Fruit fly (Drosophila melanogaster) whole organism, wandering third instar larva: ENCODE results near the gene Rpn3.

Experiments used
- CG9705 ChIP-seq: fragments of 200-800 bp; sonication (Bioruptor generic); optimal IDR thresholded peaks from 2 replicates; lab custom pipeline; 2018; ENCODE audit warnings: missing biosample characterization, mild to moderate bottlenecking, missing genetic modification characterization
- CrebA ChIP-seq: fragments of 200-800 bp; sonication (Bioruptor generic); optimal IDR thresholded peaks from 2 replicates; lab custom pipeline; 2016; ENCODE audit warnings: missing biosample characterization, mild to moderate bottlenecking, missing genetic modification characterization, borderline replicate concordance
- Dif ChIP-seq: fragments of 200-275, 200-300 bp; sonication (Bioruptor generic); optimal IDR thresholded peaks from 2 replicates; lab custom pipeline; 2018; ENCODE audit warnings: missing biosample characterization, missing genetic modification characterization; ENCODE audit not compliant: partially characterized antibody
- GATAd ChIP-seq: sonication (Bioruptor generic); optimal IDR thresholded peaks from 2 replicates; lab custom pipeline; 2016; ENCODE audit warnings: missing biosample characterization, missing genetic modification characterization
- HLH106 ChIP-seq: fragments of 200-800 bp; optimal IDR thresholded peaks from 3 replicates; lab custom pipeline; 2019; ENCODE audit warnings: missing biosample characterization, mild to moderate bottlenecking, missing genetic modification characterization, moderate library complexity
- Hnf4 ChIP-seq: fragments of 200-800 bp; sonication (Bioruptor generic); optimal IDR thresholded peaks from 2 replicates; lab custom pipeline; 2016; ENCODE audit warnings: missing biosample characterization, mild to moderate bottlenecking, missing genetic modification characterization
- Hr78 ChIP-seq: fragments of >200 bp; optimal IDR thresholded peaks from 2 replicates; lab custom pipeline; 2017; ENCODE audit warnings: missing biosample characterization, missing genetic modification characterization
- Hr83 ChIP-seq: fragments of 200-300 bp; sonication (Bioruptor generic); optimal IDR thresholded peaks from 2 replicates; lab custom pipeline; 2016; ENCODE audit warnings: missing biosample characterization, mild to moderate bottlenecking, missing genetic modification characterization, moderate library complexity; ENCODE audit not compliant: poor library complexity, severe bottlenecking
- Myc ChIP-seq: fragments of >200 bp; optimal IDR thresholded peaks from 2 replicates; lab custom pipeline; 2017
- N ChIP-seq: fragments of >200 bp; optimal IDR thresholded peaks from 2 replicates; lab custom pipeline; 2018; ENCODE audit warnings: missing biosample characterization, missing external identifiers, missing genetic modification characterization
- OdsH ChIP-seq: fragments of 200-800 bp; sonication (Bioruptor generic); optimal IDR thresholded peaks from 2 replicates; lab custom pipeline; 2016; ENCODE audit warnings: missing biosample characterization, mild to moderate bottlenecking, missing genetic modification characterization
- Rel ChIP-seq, 2 experiments: fragments of 200-800 bp; sonication (Bioruptor generic) in 1 of 2; optimal IDR thresholded peaks; 2 replicates in 1 of 2; 3 replicates in 1 of 2; lab custom pipeline; 2016 to 2019; ENCODE audit warnings: mild to moderate bottlenecking in 2 of 2, missing biosample characterization in 2 of 2, missing genetic modification characterization in 2 of 2, moderate library complexity in 1 of 2
- Vsx2 ChIP-seq: fragments of 200-300, 225-300 bp; sonication (Bioruptor generic); optimal IDR thresholded peaks from 2 replicates; lab custom pipeline; 2018; ENCODE audit warnings: missing biosample characterization, missing genetic modification characterization; ENCODE audit not compliant: partially characterized antibody
- br ChIP-seq: fragments of 200-800 bp; sonication (Bioruptor generic); optimal IDR thresholded peaks from 2 replicates; lab custom pipeline; 2016; ENCODE audit warnings: missing biosample characterization, missing genetic modification characterization
- brk ChIP-seq: fragments of 200-800 bp; sonication (Bioruptor generic); optimal IDR thresholded peaks from 2 replicates; lab custom pipeline; 2016; ENCODE audit warnings: missing biosample characterization, mild to moderate bottlenecking, missing genetic modification characterization
- dsf ChIP-seq: sonication (Bioruptor generic); optimal IDR thresholded peaks from 2 replicates; lab custom pipeline; 2016; ENCODE audit warnings: missing biosample characterization, missing genetic modification characterization, borderline replicate concordance
- ey ChIP-seq: fragments of 200-800 bp; sonication (Bioruptor generic); optimal IDR thresholded peaks from 2 replicates; lab custom pipeline; 2016; ENCODE audit warnings: missing biosample characterization, missing genetic modification characterization
- foxo ChIP-seq, 2 experiments: fragments of 200-800 bp; sonication (Bioruptor generic); optimal IDR thresholded peaks; 2 replicates in 1 of 2; 3 replicates in 1 of 2; lab custom pipeline; 2016 to 2017; ENCODE audit warnings: missing biosample characterization in 2 of 2, missing genetic modification characterization in 2 of 2
- h ChIP-seq: fragments of 200-800 bp; sonication (Bioruptor generic); optimal IDR thresholded peaks from 3 replicates; lab custom pipeline; 2016; ENCODE audit warnings: missing biosample characterization, mild to moderate bottlenecking, missing genetic modification characterization
- jim ChIP-seq: fragments of 175-275, 200-325 bp; sonication (Bioruptor generic); optimal IDR thresholded peaks from 2 replicates; lab custom pipeline; 2016; ENCODE audit warnings: missing biosample characterization, mild to moderate bottlenecking, missing genetic modification characterization
- lola ChIP-seq: fragments of >200 bp; optimal IDR thresholded peaks from 2 replicates; lab custom pipeline; 2017; ENCODE audit warnings: missing biosample characterization, missing genetic modification characterization
- pan ChIP-seq: fragments of >200 bp; optimal IDR thresholded peaks from 2 replicates; lab custom pipeline; 2017
- psq ChIP-seq: fragments of 200-800 bp; sonication (Bioruptor generic); optimal IDR thresholded peaks from 3 replicates; lab custom pipeline; 2017; ENCODE audit warnings: missing biosample characterization, mild to moderate bottlenecking, missing genetic modification characterization, moderate library complexity
- rgr ChIP-seq: fragments of 200-800 bp; sonication (Bioruptor generic); optimal IDR thresholded peaks from 3 replicates; lab custom pipeline; 2016; ENCODE audit warnings: missing biosample characterization, mild to moderate bottlenecking, missing genetic modification characterization
- sage ChIP-seq: fragments of 200-800 bp; sonication (Bioruptor generic); optimal IDR thresholded peaks from 2 replicates; lab custom pipeline; 2016; ENCODE audit warnings: missing biosample characterization, mild to moderate bottlenecking, missing genetic modification characterization
- sv ChIP-seq: fragments of 200-800 bp; sonication (Bioruptor generic); optimal IDR thresholded peaks from 3 replicates; lab custom pipeline; 2016; ENCODE audit warnings: missing biosample characterization, missing genetic modification characterization
- tai ChIP-seq: sonication (Bioruptor generic); optimal IDR thresholded peaks from 2 replicates; lab custom pipeline; 2016; ENCODE audit warnings: missing biosample characterization, missing genetic modification characterization
- usp ChIP-seq: fragments of >200 bp; optimal IDR thresholded peaks from 2 replicates; lab custom pipeline; 2017; ENCODE audit warnings: missing biosample characterization, missing genetic modification characterization
- woc ChIP-seq: sonication (Bioruptor generic); optimal IDR thresholded peaks from 2 replicates; lab custom pipeline; 2016; ENCODE audit warnings: missing biosample characterization, mild to moderate bottlenecking, missing genetic modification characterization

The Rpn3 gene

DNA sequence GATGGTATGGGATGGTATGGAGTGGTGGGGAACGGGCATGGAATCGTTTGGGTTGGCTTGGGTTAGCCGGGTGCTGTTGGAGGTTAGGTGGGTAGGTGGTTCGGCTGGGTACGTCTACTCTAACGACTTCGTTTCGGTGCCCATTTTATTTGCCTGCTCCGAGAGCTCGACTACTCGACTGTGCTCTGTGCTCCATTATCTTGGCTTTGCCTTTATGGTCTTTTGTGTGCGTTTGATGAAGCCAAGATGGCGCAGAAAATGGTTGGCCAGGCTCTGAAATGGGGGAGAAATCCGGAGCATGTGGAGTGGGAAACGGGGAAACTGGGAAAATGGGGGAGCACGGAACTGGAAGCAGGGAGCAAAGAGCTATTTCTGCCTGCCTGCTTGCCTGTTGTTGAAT is 42.3 kb downstream of the Rpn3 start:
- no peak for TF ChIP-seq brk (GFP tag; lab: Kevin White, UChicago)

DNA sequence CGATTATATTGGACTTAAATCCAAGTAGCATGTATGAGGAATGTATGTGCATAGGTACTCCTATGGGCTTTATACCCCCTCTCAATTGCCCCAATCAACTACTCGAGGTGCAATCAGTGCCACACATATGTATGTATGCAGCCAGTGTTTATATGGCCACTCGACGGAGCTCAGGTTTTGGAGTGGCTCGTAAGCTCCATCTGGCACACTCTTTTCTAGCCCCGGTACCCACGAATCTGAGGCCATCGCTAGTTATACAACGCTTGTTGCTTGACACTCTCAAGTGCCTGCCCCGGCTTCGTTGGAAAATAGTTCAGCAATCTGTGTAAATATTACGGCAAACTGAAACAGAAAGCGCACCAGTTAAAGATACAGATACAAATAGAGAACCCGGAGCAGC is 44.8 kb downstream of the Rpn3 start:
- TF ChIP-seq Hr83 (GFP tag; lab: Kevin White, UChicago): no peak
- no peak for TF ChIP-seq jim (GFP tag; lab: Kevin White, UChicago)
- no peak for TF ChIP-seq rgr (GFP tag; lab: Kevin White, UChicago)
- no peak for TF ChIP-seq foxo (GFP tag; optimal IDR thresholded peaks at IDR 0.05; lab: Kevin White, UChicago)
- no peak for TF ChIP-seq psq (GFP tag; lab: Kevin White, UChicago)
- no peak for TF ChIP-seq sage (GFP tag; lab: Kevin White, UChicago)
- TF ChIP-seq h (GFP tag; lab: Kevin White, UChicago): no peak
- no peak for TF ChIP-seq CrebA
- no peak for TF ChIP-seq Myc (lab: Kevin White, UChicago)
- TF ChIP-seq lola: no peak
- TF ChIP-seq dsf: no peak
- no peak for TF ChIP-seq brk (GFP tag; lab: Kevin White, UChicago)
- no peak for TF ChIP-seq Hr78 (GFP tag; lab: Kevin White, UChicago)
- no peak for TF ChIP-seq Hnf4
- no peak for TF ChIP-seq br (GFP tag; lab: Kevin White, UChicago)

DNA sequence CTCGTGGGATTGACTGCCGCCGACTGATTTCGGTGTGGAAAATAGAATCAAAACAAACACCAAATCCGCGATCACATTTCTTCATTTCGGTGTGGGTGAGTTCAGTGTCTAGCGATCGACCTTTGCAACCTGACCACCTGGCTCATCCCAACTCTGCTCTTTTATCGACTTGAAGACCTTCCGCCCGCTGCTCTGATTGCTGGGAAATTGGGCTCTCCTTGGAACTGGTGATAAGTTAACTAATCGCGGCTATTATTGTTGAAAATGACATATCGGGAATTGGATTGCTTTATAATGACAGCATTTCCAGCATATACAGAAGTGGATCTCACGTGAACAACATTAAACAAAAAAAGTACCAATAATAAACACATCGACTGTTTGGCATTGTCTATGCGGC is 45.8 kb downstream of the Rpn3 start:
- no peak for TF ChIP-seq pan (lab: Kevin White, UChicago)
- no peak for TF ChIP-seq foxo (GFP tag; optimal IDR thresholded peaks at IDR 0.05; lab: Kevin White, UChicago)
- no peak for TF ChIP-seq dsf
- no peak for TF ChIP-seq Rel (GFP tag; optimal IDR thresholded peaks at IDR 0.05; lab: Kevin White, UChicago)
- TF ChIP-seq Rel (tag; optimal IDR thresholded peaks at IDR 0.05; lab: Kevin White, UChicago): no peak
- no peak for TF ChIP-seq tai (GFP tag; lab: Kevin White, UChicago)
- no peak for TF ChIP-seq Hr83 (GFP tag; lab: Kevin White, UChicago)
- no peak for TF ChIP-seq woc (GFP tag; lab: Kevin White, UChicago)
- TF ChIP-seq jim (GFP tag; lab: Kevin White, UChicago): no peak
- no peak for TF ChIP-seq sv
- no peak for TF ChIP-seq GATAd (GFP tag; lab: Kevin White, UChicago)
- TF ChIP-seq CrebA: no peak
- TF ChIP-seq ey: no peak
- TF ChIP-seq Vsx2 (GFP tag; lab: Kevin White, UChicago): no peak
- no peak for TF ChIP-seq Dif (GFP tag; lab: Kevin White, UChicago)
- TF ChIP-seq CG9705 (GFP tag; lab: Kevin White, UChicago): no peak

DNA sequence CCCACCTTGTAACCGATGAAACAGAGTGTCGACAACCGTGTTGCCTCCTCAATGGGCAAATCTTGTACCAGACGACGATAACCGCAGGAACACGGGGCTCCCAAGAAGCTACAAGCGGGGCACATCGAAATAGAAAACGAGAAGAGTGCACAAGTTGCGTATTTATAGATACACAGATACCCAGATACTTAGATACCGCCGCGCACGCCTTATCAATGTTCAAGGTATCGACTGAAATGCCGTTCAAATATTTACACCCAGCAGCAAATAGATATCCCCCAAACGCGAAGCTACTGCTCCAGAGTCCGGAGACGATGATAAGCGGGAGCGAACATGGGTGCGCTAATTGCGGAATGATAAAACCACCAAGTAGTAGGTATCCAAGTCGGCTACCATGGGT is 47.1 kb downstream of the Rpn3 start:
- TF ChIP-seq Dif (GFP tag; lab: Kevin White, UChicago) (no peak), GATAd (GFP tag; lab: Kevin White, UChicago) (no peak), pan (lab: Kevin White, UChicago) (no peak), dsf (no peak), foxo (GFP tag; optimal IDR thresholded peaks at IDR 0.05; lab: Kevin White, UChicago) (no peak), N (GFP tag; lab: Kevin White, UChicago) (no peak)

DNA sequence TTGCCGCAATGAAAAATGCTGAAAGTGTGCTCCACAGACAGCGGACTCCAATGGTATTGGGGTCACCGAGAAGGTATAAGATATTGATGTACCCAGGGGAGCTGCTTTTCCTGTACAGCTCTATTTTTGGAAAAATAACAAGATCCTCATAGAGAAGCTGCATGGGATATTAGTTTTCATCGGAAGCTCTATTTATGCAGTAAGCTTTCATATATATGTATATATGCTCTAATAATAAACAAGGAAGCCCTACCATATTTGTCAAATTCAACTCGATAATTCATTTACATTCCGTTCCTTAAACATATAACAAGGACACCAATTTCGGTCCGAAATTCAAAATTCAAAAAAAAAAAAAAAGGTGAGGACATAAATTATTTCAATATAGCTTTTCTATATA is 50.2 kb downstream of the Rpn3 start, which contains the start of the genes CG17344 and CG43731:
Gene CG17344 (plus strand): TSS at position 301 of the 400 bp plus-strand sequence.
Gene CG43731 (plus strand): TSS at position 301 of the 400 bp plus-strand sequence.
- no peak for TF ChIP-seq HLH106 (tag; lab: Kevin White, UChicago)
- TF ChIP-seq usp (GFP tag; lab: Kevin White, UChicago): no peak
- TF ChIP-seq OdsH (GFP tag; lab: Kevin White, UChicago): no peak
- no peak for TF ChIP-seq Vsx2 (GFP tag; lab: Kevin White, UChicago)
- no peak for TF ChIP-seq N (GFP tag; lab: Kevin White, UChicago)
- no peak for TF ChIP-seq sv
- no peak for TF ChIP-seq ey
